Worm (Caenorhabditis elegans): ENCODE measurements around the gene dbn-1.

- TF ChIP-seq snpc-4 (tag; optimal IDR thresholded peaks at IDR 0.05) (no peak), nhr-25 (tag; optimal IDR thresholded peaks at IDR 0.05) (no peak), blmp-1 (tag; optimal IDR thresholded peaks at IDR 0.05; ENCODE audit: insufficient read depth) (no peak), nhr-237 (tag; optimal IDR thresholded peaks at IDR 0.05) (no peak), elt-1 (tag; optimal IDR thresholded peaks at IDR 0.05) (no peak), egl-27 (tag; optimal IDR thresholded peaks at IDR 0.05) (no peak), nhr-6 (tag; optimal IDR thresholded peaks at IDR 0.05) (no peak), Y55F3AM.14 (GFP tag; optimal IDR thresholded peaks at IDR 0.05) (no peak)
These were observed 48.1 kb downstream of the dbn-1 start for ce11 chrIII:13713807-13714206.
